Worm (Caenorhabditis elegans) whole organism, L4 larva: Measurements from ENCODE around the gene R03E9.2.

Experiments used
- F37D6.2 ChIP-seq: sonication (generic microtip); optimal IDR thresholded peaks from 2 replicates; lab custom pipeline; 2016; ENCODE audit warnings: mild to moderate bottlenecking, missing genetic modification characterization, missing compliant biosample characterization
- F44E2.7 ChIP-seq: fragments of 200-800 bp; sonication (Bioruptor generic); IDR thresholded peaks from 2 replicates; pipeline ENCODE4 v2.1.2; 2022; ENCODE audit warnings: missing genetic modification characterization, missing compliant biosample characterization
- R02D3.7 ChIP-seq: fragments of 150-350 bp; sonication (generic microtip); optimal IDR thresholded peaks from 3 replicates; lab custom pipeline; 2014; ENCODE audit warnings: missing biosample characterization, missing genetic modification characterization
- Y105C5A.15 ChIP-seq: fragments of 200-800 bp; sonication (Bioruptor generic); IDR thresholded peaks from 2 replicates; pipeline ENCODE4 v1.3.6; 2022; ENCODE audit warnings: missing genetic modification characterization, missing compliant biosample characterization
- ZK546.5 ChIP-seq, 2 experiments: sonication (generic microtip); optimal IDR thresholded peaks; 2 replicates each; lab custom pipeline; 2017; ENCODE audit warnings: missing biosample characterization in 2 of 2, missing genetic modification characterization in 2 of 2
- aha-1 ChIP-seq: fragments of 150-350 bp; peaks from one replicate; lab custom pipeline; 2014; ENCODE audit warnings: missing biosample characterization, missing genetic modification characterization
- ama-1 ChIP-seq: fragments of 150-350 bp; optimal IDR thresholded peaks from 2 replicates; lab custom pipeline; 2014; ENCODE audit warnings: inconsistent platforms, mixed read lengths
- arid-1 ChIP-seq: fragments of 200-800 bp; sonication (Bioruptor generic); conservative IDR thresholded peaks from 2 replicates; pipeline ENCODE4 v1.3.6; 2022; ENCODE audit warnings: missing genetic modification reagents, missing genetic modification characterization, missing compliant biosample characterization
- ceh-32 ChIP-seq: sonication (generic microtip); optimal IDR thresholded peaks from 2 replicates; lab custom pipeline; 2016; ENCODE audit warnings: mild to moderate bottlenecking, missing genetic modification characterization, missing compliant biosample characterization; ENCODE audit not compliant: poor library complexity
- ceh-44 ChIP-seq: fragments of 200-800 bp; sonication (Bioruptor generic); IDR thresholded peaks from 2 replicates; pipeline ENCODE4 v1.3.6; 2022; ENCODE audit warnings: missing genetic modification reagents, missing genetic modification characterization, missing compliant biosample characterization
- ceh-82 ChIP-seq: sonication (generic microtip); optimal IDR thresholded peaks from 2 replicates; lab custom pipeline; 2017; ENCODE audit warnings: missing biosample characterization, missing genetic modification characterization
- ctbp-1 ChIP-seq: fragments of 200-800 bp; sonication (Bioruptor generic); IDR thresholded peaks from 2 replicates; pipeline ENCODE4 v1.3.6; 2022; ENCODE audit warnings: missing genetic modification reagents, missing genetic modification characterization, missing compliant biosample characterization
- daf-16 ChIP-seq, 3 experiments: sonication (generic microtip); optimal IDR thresholded peaks; 2 replicates each; lab custom pipeline; 2016 to 2017; ENCODE audit warnings: missing genetic modification characterization in 3 of 3, missing genetic modification reagents in 3 of 3, mild to moderate bottlenecking in 2 of 3, missing compliant biosample characterization in 2 of 3, missing biosample characterization in 1 of 3, moderate library complexity in 1 of 3
- daf-19 ChIP-seq: fragments of 200-800 bp; sonication (Bioruptor generic); conservative IDR thresholded peaks from 2 replicates; pipeline ENCODE4 v1.3.6; 2022; ENCODE audit warnings: missing genetic modification characterization, missing compliant biosample characterization
- daf-8 ChIP-seq: fragments of 200-800 bp; sonication (Bioruptor generic); IDR thresholded peaks from 2 replicates; pipeline ENCODE4 v1.3.6; 2022; ENCODE audit warnings: missing genetic modification characterization, missing compliant biosample characterization
- dmd-6 ChIP-seq: fragments of 200-800 bp; sonication (Bioruptor generic); IDR thresholded peaks from 2 replicates; pipeline ENCODE4 v1.3.6; 2022; ENCODE audit warnings: missing genetic modification reagents, missing genetic modification characterization, missing compliant biosample characterization
- dmd-8 ChIP-seq: fragments of 200-800 bp; sonication (Bioruptor generic); IDR thresholded peaks from 2 replicates; pipeline ENCODE4 v1.3.6; 2022; ENCODE audit warnings: missing genetic modification characterization, missing compliant biosample characterization
- duxl-1 ChIP-seq: sonication (generic microtip); optimal IDR thresholded peaks from 2 replicates; lab custom pipeline; 2016; ENCODE audit warnings: mild to moderate bottlenecking, missing genetic modification characterization, moderate library complexity, missing compliant biosample characterization; ENCODE audit not compliant: poor library complexity
- fkh-10 ChIP-seq: fragments of 150-350 bp; optimal IDR thresholded peaks from 2 replicates; lab custom pipeline; 2014; ENCODE audit warnings: missing biosample characterization, missing genetic modification reagents, missing genetic modification characterization
- hif-1 ChIP-seq, 2 experiments: sonication (generic microtip); optimal IDR thresholded peaks; 2 replicates each; lab custom pipeline; 2016 to 2017; ENCODE audit warnings: missing compliant biosample characterization in 2 of 2, missing genetic modification characterization in 2 of 2, missing genetic modification reagents in 2 of 2, missing genotype in 2 of 2, mild to moderate bottlenecking in 1 of 2
- hlh-11 ChIP-seq: fragments of 200-800 bp; sonication (Bioruptor generic); optimal IDR thresholded peaks from 2 replicates; lab custom pipeline; 2018; ENCODE audit warnings: mild to moderate bottlenecking, missing genetic modification characterization, missing compliant biosample characterization
- jun-1 ChIP-seq: fragments of 150-350 bp; optimal IDR thresholded peaks from 2 replicates; lab custom pipeline; 2014; ENCODE audit warnings: missing biosample characterization, missing genetic modification reagents, missing genetic modification characterization
- lim-7 ChIP-seq: fragments of 200-800 bp; sonication (Bioruptor generic); IDR thresholded peaks from 2 replicates; pipeline ENCODE4 v1.3.6; 2022; ENCODE audit warnings: missing genetic modification characterization, missing compliant biosample characterization
- lin-1 ChIP-seq: fragments of 200-800 bp; sonication (Bioruptor generic); IDR thresholded peaks from 2 replicates; pipeline ENCODE4 v1.3.6; 2022; ENCODE audit warnings: missing genetic modification reagents, missing genetic modification characterization, missing compliant biosample characterization
- lin-29 ChIP-seq: fragments of 200-800 bp; sonication (Bioruptor generic); IDR thresholded peaks from 2 replicates; pipeline ENCODE4 v1.3.6; 2022; ENCODE audit warnings: missing genetic modification reagents, missing genetic modification characterization, missing compliant biosample characterization
- lin-38 ChIP-seq: fragments of 200-800 bp; sonication (Bioruptor generic); IDR thresholded peaks from 2 replicates; pipeline ENCODE4 v1.3.6; 2022; ENCODE audit warnings: missing genetic modification reagents, missing genetic modification characterization, missing compliant biosample characterization
- lin-39 ChIP-seq: fragments of 150-350 bp; optimal IDR thresholded peaks from 2 replicates; lab custom pipeline; 2014; ENCODE audit warnings: missing biosample characterization, missing genetic modification reagents, missing genetic modification characterization
- madf-9 ChIP-seq: fragments of 200-800 bp; sonication (Bioruptor generic); conservative IDR thresholded peaks from 2 replicates; pipeline ENCODE4 v1.3.6; 2022; ENCODE audit warnings: missing genetic modification reagents, missing genetic modification characterization, missing compliant biosample characterization
- mdt-29 ChIP-seq: fragments of 200-800 bp; sonication (Bioruptor generic); IDR thresholded peaks from 2 replicates; pipeline ENCODE4 v1.3.6; 2022; ENCODE audit warnings: missing genetic modification reagents, missing genetic modification characterization, missing compliant biosample characterization
- mep-1 ChIP-seq: fragments of 150-350 bp; sonication (generic microtip); optimal IDR thresholded peaks from 3 replicates; lab custom pipeline; 2014; ENCODE audit warnings: missing biosample characterization, missing genetic modification characterization
- mxl-3 ChIP-seq: fragments of 200-800 bp; sonication (Bioruptor generic); optimal IDR thresholded peaks from 2 replicates; lab custom pipeline; 2018; ENCODE audit warnings: mild to moderate bottlenecking, missing genetic modification characterization, missing compliant biosample characterization
- nhr-10 ChIP-seq: fragments of 150-350 bp; optimal IDR thresholded peaks from 2 replicates; lab custom pipeline; 2014; ENCODE audit warnings: missing biosample characterization, missing genetic modification characterization
- nhr-11 ChIP-seq: fragments of 150-350 bp; optimal IDR thresholded peaks from 2 replicates; lab custom pipeline; 2014; ENCODE audit warnings: missing biosample characterization, missing genetic modification characterization
- nhr-111 ChIP-seq: fragments of 200-800 bp; sonication (Bioruptor generic); optimal IDR thresholded peaks from 2 replicates; lab custom pipeline; 2018; ENCODE audit warnings: mild to moderate bottlenecking, missing genetic modification characterization, missing compliant biosample characterization
- nhr-41 ChIP-seq: fragments of 200-800 bp; sonication (Bioruptor generic); IDR thresholded peaks from 2 replicates; pipeline ENCODE4 v1.3.6; 2022; ENCODE audit warnings: missing genetic modification reagents, missing genetic modification characterization, missing compliant biosample characterization
- nhr-76 ChIP-seq: fragments of 150-350 bp; optimal IDR thresholded peaks from 2 replicates; lab custom pipeline; 2014; ENCODE audit warnings: missing biosample characterization, missing genetic modification characterization
- nhr-77 ChIP-seq: fragments of 150-350 bp; optimal IDR thresholded peaks from 2 replicates; lab custom pipeline; 2014; ENCODE audit warnings: missing biosample characterization, missing genetic modification characterization
- pha-4 ChIP-seq, 2 experiments: fragments of 150-350 bp in 1 of 2; fragments of 200-800 bp in 1 of 2; sonication (Bioruptor generic) in 1 of 2; IDR thresholded peaks in 1 of 2; optimal IDR thresholded peaks in 1 of 2; 2 replicates each; pipeline versions ENCODE4 v1.3.6 to Lab custom; 2014 to 2022; ENCODE audit warnings: missing genetic modification characterization in 2 of 2, missing genetic modification reagents in 2 of 2, missing biosample characterization in 1 of 2, missing compliant biosample characterization in 1 of 2
- pqm-1 ChIP-seq: sonication (generic microtip); optimal IDR thresholded peaks from 2 replicates; lab custom pipeline; 2017; ENCODE audit warnings: missing biosample characterization, missing genetic modification characterization
- saeg-2 ChIP-seq: fragments of 200-800 bp; sonication (Bioruptor generic); IDR thresholded peaks from 2 replicates; pipeline ENCODE4 v1.3.6; 2022; ENCODE audit warnings: missing genetic modification reagents, missing genetic modification characterization, missing compliant biosample characterization
- skn-1 ChIP-seq: fragments of 150-350 bp; optimal IDR thresholded peaks from 2 replicates; lab custom pipeline; 2014; ENCODE audit warnings: missing biosample characterization, missing genetic modification characterization
- snpc-4 ChIP-seq: fragments of 150-350 bp; optimal IDR thresholded peaks from 2 replicates; lab custom pipeline; 2014; ENCODE audit warnings: missing biosample characterization, missing genetic modification characterization
- spr-1 ChIP-seq: sonication (generic microtip); optimal IDR thresholded peaks from 2 replicates; lab custom pipeline; 2016; ENCODE audit warnings: mild to moderate bottlenecking, missing genetic modification characterization, missing compliant biosample characterization
- tra-1 ChIP-seq: fragments of 200-800 bp; sonication (Bioruptor generic); IDR thresholded peaks from 2 replicates; pipeline ENCODE4 v1.3.6; 2022; ENCODE audit warnings: missing genetic modification reagents, missing genetic modification characterization, missing compliant biosample characterization
- unc-39 ChIP-seq: sonication (generic microtip); optimal IDR thresholded peaks from 2 replicates; lab custom pipeline; 2017; ENCODE audit warnings: missing biosample characterization, missing genetic modification characterization
- unc-62 ChIP-seq, 3 experiments: fragments of 150-350 bp in 1 of 3; sonication (generic microtip); optimal IDR thresholded peaks in 2 of 3; peaks in 1 of 3; 1 replicate in 1 of 3; 2 replicates in 2 of 3; lab custom pipeline; 2014 to 2017; ENCODE audit warnings: missing biosample characterization in 3 of 3, missing genetic modification characterization in 3 of 3, missing genetic modification reagents in 3 of 3, missing genotype in 1 of 3
- vab-7 ChIP-seq: fragments of 200-800 bp; sonication (Bioruptor generic); IDR thresholded peaks from 2 replicates; pipeline ENCODE4 v1.3.6; 2022; ENCODE audit warnings: missing genetic modification reagents, missing genetic modification characterization, missing compliant biosample characterization
- zip-2 ChIP-seq: fragments of 150-350 bp; optimal IDR thresholded peaks from 2 replicates; lab custom pipeline; 2014; ENCODE audit warnings: missing biosample characterization, missing genetic modification characterization
- ztf-7 ChIP-seq: fragments of 150-350 bp; optimal IDR thresholded peaks from 2 replicates; lab custom pipeline; 2014; ENCODE audit warnings: missing biosample characterization, missing genetic modification characterization

Gene R03E9.2

DNA sequence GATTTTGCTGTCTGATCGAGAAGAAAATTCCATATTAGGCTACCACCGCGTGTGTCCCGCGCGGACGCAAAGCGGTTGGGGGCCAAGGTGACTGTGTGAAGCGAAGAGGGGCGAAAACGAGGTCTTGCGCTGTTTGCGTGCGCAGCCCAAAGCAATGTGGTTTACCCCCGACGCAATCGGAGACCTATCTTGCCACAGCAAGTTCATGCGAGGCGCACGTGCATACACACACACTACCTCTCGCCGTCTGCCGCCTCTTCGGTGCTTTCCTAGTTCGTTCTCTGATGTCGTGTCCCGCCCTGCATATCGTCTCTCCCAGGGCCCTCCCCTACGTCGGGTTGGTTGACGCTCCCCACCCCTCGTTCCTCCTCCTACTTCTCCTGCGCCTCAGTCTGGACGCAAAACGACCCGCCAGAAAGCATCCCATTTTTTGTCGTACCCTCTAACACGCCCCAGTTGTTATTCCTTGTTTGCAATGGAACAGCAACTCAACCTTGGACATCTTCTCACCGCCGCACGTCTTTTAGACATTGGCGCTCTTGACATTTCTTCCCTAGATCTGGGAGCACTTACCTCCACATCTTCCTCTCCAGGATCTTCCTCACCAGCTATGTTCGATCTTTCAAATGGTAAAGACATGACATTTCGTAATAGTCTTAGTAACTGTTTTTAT is 9.0 kb upstream of the R03E9.2 start, which contains the start of gene mdl-1 (continued):
- TF ChIP-seq lin-1 (GFP tag; lab: Robert Waterston, UW) (peak; percentile 73), pqm-1 (tag; lab: Kevin White, UChicago) (peak; percentile 37), arid-1 (GFP tag; lab: Robert Waterston, UW) (peak; percentile 72), daf-16 (GFP tag; optimal IDR thresholded peaks at IDR 0.05; lab: Kevin White, UChicago) (peak; percentile 15 to 68), daf-16 (tag; optimal IDR thresholded peaks at IDR 0.05; lab: Kevin White, UChicago) (peak; percentile 86), F37D6.2 (tag; lab: Kevin White, UChicago) (peak; percentile 69), vab-7 (GFP tag; lab: Robert Waterston, UW) (no peak), mep-1 (peak; percentile 89), snpc-4 (tag; lab: Kevin White, UChicago) (no peak), ama-1 (peak; percentile 96), nhr-111 (GFP tag; lab: Kevin White, UChicago) (no peak), nhr-41 (GFP tag; lab: Robert Waterston, UW) (no peak), spr-1 (tag; lab: Kevin White, UChicago) (peak; percentile 57), mdt-29 (GFP tag; lab: Robert Waterston, UW) (peak; percentile 90), zip-2 (no peak), dmd-8 (GFP tag; lab: Robert Waterston, UW) (no peak), lin-39 (tag; lab: Kevin White, UChicago) (no peak), daf-19 (GFP tag; lab: Robert Waterston, UW) (peak; percentile 73; the same call in 1 of the 2 replicates), unc-39 (tag; lab: Kevin White, UChicago) (no peak), ctbp-1 (GFP tag; lab: Robert Waterston, UW) (peak; percentile 86), lin-38 (GFP tag; lab: Robert Waterston, UW) (peak; percentile 58), nhr-77 (tag; lab: Kevin White, UChicago) (peak; percentile 62), nhr-76 (tag; lab: Kevin White, UChicago) (no peak), Y105C5A.15 (GFP tag; lab: Robert Waterston, UW) (no peak), F44E2.7 (GFP tag; lab: Robert Waterston, UW) (no peak), ceh-44 (GFP tag; lab: Robert Waterston, UW) (no peak), tra-1 (GFP tag; lab: Robert Waterston, UW) (peak; percentile 97), skn-1 (tag; lab: Kevin White, UChicago) (no peak), jun-1 (tag; lab: Kevin White, UChicago) (peak; percentile 52), fkh-10 (GFP tag; lab: Kevin White, UChicago) (peak; percentile 42), ztf-7 (peak; percentile 23), madf-9 (GFP tag; lab: Robert Waterston, UW) (peak; percentile 67), R02D3.7 (tag; lab: Kevin White, UChicago) (no peak), ZK546.5 (tag; optimal IDR thresholded peaks at IDR 0.05; lab: Kevin White, UChicago) (no peak), nhr-11 (tag; lab: Kevin White, UChicago) (peak; percentile 92), ceh-32 (tag; lab: Kevin White, UChicago) (peak; percentile 43), aha-1 (tag; lab: Kevin White, UChicago) (peak; percentile 100), duxl-1 (tag; lab: Kevin White, UChicago) (no peak), dmd-6 (peak; percentile 99), hlh-11 (tag; lab: Kevin White, UChicago) (peak; percentile 98), lim-7 (GFP tag; lab: Robert Waterston, UW) (peak; percentile 27; the same call in 1 of the 2 replicates), daf-8 (GFP tag; lab: Robert Waterston, UW) (no peak), lin-29 (peak; percentile 68; the same call in 1 of the 2 replicates), unc-62 (GFP tag; optimal IDR thresholded peaks at IDR 0.05 in 1 of 2; lab: Kevin White, UChicago) (peak in 1 of 2 experiments; percentile 100), unc-62 (tag; optimal IDR thresholded peaks at IDR 0.05; lab: Kevin White, UChicago) (no peak), pha-4 (GFP tag; IDR thresholded peaks at IDR 0.05; lab: Robert Waterston, UW) (peak; percentile 93), pha-4 (tag; optimal IDR thresholded peaks at IDR 0.05; lab: Kevin White, UChicago) (no peak), ceh-82 (tag; lab: Kevin White, UChicago) (no peak), hif-1 (tag; optimal IDR thresholded peaks at IDR 0.05; lab: Kevin White, UChicago) (peak; percentile 37 to 95), nhr-10 (tag; lab: Kevin White, UChicago) (peak; percentile 81), mxl-3 (GFP tag; lab: Kevin White, UChicago) (peak; percentile 98), saeg-2 (GFP tag; lab: Robert Waterston, UW) (peak; percentile 90)
